Worm (Caenorhabditis elegans): ENCODE measurements around the gene F55H2.8.
A peak's percentile ranks its signal among the peaks of the same experiment; 100 is the strongest.

F55H2.8 gene

DNA sequence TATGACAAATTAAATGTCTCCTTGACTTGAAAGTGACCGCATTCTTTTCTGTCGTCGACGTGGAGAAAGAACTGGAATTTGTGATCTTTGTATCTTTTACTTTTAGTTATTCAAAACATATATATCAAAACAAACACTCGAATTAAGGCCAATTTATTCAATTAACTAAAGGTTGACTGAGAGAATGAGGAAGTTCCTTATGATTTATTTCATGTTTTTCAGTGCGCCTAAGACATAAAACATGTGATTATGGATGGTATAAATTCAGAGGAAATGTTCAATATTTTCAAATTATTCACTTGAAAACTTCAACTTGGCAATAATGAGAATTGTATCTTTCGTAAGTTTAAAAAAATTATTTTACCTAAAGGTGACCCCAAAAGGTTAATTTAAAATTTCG is at the start of gene F55H2.8:
Gene F55H2.8 (plus strand): TSS at position 301 of the 400 bp plus-strand sequence.
- TF ChIP-seq hmg-1.1 (GFP tag; IDR thresholded peaks at IDR 0.05) (no peak), spr-1 (tag; optimal IDR thresholded peaks at IDR 0.05) (no peak), attf-4 (tag; optimal IDR thresholded peaks at IDR 0.05) (no peak), pha-4 (GFP tag; IDR thresholded peaks at IDR 0.05) (no peak), pha-4 (tag; optimal IDR thresholded peaks at IDR 0.05) (no peak), R02D3.7 (tag; optimal IDR thresholded peaks at IDR 0.05) (no peak), ctbp-1 (GFP tag; IDR thresholded peaks at IDR 0.05) (no peak), zag-1 (tag; optimal IDR thresholded peaks at IDR 0.05) (no peak)

DNA sequence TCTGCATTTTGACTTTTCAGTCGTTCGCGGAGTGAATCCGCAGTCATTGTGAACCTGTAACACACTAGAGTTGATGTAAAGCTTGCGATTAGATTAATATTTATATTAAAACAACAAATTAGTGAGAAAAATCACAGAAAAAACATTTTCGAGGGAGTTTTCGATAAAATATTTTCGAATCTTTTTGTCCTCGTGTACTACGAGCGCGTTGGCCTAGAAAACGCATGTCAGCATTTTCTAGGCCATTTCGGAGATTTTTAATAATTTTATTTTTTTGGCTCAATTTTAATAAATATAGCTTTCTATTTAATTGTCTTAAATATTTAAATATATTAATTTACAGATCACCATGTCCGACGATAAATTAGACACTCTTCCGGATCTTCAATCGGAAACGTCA is 48.2 kb upstream of the F55H2.8 start, which contains the start of gene B0464.9:
Gene B0464.9 (plus strand): TSS at position 344 of the 400 bp plus-strand sequence.
- no peak for TF ChIP-seq daf-8 (GFP tag; IDR thresholded peaks at IDR 0.05)
- no peak for TF ChIP-seq aly-2 (tag; optimal IDR thresholded peaks at IDR 0.05)
- TF ChIP-seq ctbp-1 (GFP tag; IDR thresholded peaks at IDR 0.05): no peak
- no peak for TF ChIP-seq F10B5.3 (tag; optimal IDR thresholded peaks at IDR 0.05)
- TF ChIP-seq madf-9 (GFP tag; conservative IDR thresholded peaks at IDR 0.05): no peak
- TF ChIP-seq Y5F2A.4 (GFP tag; optimal IDR thresholded peaks at IDR 0.05): no peak
- no peak for TF ChIP-seq D1046.2 (GFP tag; IDR thresholded peaks at IDR 0.05)
- TF ChIP-seq nhr-28 (tag; optimal IDR thresholded peaks at IDR 0.05): peak; percentile 14
- no peak for TF ChIP-seq hlh-30 (tag; optimal IDR thresholded peaks at IDR 0.05; ENCODE audit: insufficient read depth)
- TF ChIP-seq nhr-41 (GFP tag; IDR thresholded peaks at IDR 0.05): no peak
- TF ChIP-seq spr-3 (GFP tag; optimal IDR thresholded peaks at IDR 0.05): no peak
- TF ChIP-seq nhr-10 (tag; optimal IDR thresholded peaks at IDR 0.05): no peak
- no peak for TF ChIP-seq tra-1 (GFP tag; IDR thresholded peaks at IDR 0.05)
- no peak for TF ChIP-seq set-16 (GFP tag; IDR thresholded peaks at IDR 0.05)
- TF ChIP-seq dmd-9 (GFP tag; IDR thresholded peaks at IDR 0.05): no peak
- TF ChIP-seq T20F7.1 (GFP tag; optimal IDR thresholded peaks at IDR 0.05): no peak
- no peak for TF ChIP-seq F44E2.7 (GFP tag; IDR thresholded peaks at IDR 0.05)
- TF ChIP-seq ceh-20 (GFP tag; IDR thresholded peaks at IDR 0.05): no peak
- TF ChIP-seq dmd-6 (GFP tag; IDR thresholded peaks at IDR 0.05): peak; percentile 40
- TF ChIP-seq aha-1 (tag): no peak
- TF ChIP-seq lin-15B (tag; optimal IDR thresholded peaks at IDR 0.05): no peak
- TF ChIP-seq sdz-12 (GFP tag; optimal IDR thresholded peaks at IDR 0.05): no peak
- TF ChIP-seq T26A8.4 (GFP tag; IDR thresholded peaks at IDR 0.05): no peak
- no peak for TF ChIP-seq F49E8.2 (tag; optimal IDR thresholded peaks at IDR 0.05; ENCODE audit: borderline replicate concordance)
- TF ChIP-seq daf-16 (GFP tag; optimal IDR thresholded peaks at IDR 0.05): no peak
- peak; percentile 14 for TF ChIP-seq daf-16 (tag; optimal IDR thresholded peaks at IDR 0.05)
- TF ChIP-seq duxl-1 (tag; optimal IDR thresholded peaks at IDR 0.05; ENCODE audit: poor library complexity): peak; percentile 68
- no peak for TF ChIP-seq cey-2 (tag; optimal IDR thresholded peaks at IDR 0.05; ENCODE audit: borderline replicate concordance, insufficient read depth)
- TF ChIP-seq ztf-7 (tag; optimal IDR thresholded peaks at IDR 0.05): no peak
- no peak for TF ChIP-seq mxl-3 (GFP tag; optimal IDR thresholded peaks at IDR 0.05)
- no peak for TF ChIP-seq ZK546.5 (tag; optimal IDR thresholded peaks at IDR 0.05)
- no peak for TF ChIP-seq php-3 (GFP tag; IDR thresholded peaks at IDR 0.05)
- no peak for TF ChIP-seq unc-62 (GFP tag; optimal IDR thresholded peaks at IDR 0.05 in 1 of 2)
- TF ChIP-seq unc-62 (tag; optimal IDR thresholded peaks at IDR 0.05): no peak
- no peak for TF ChIP-seq pha-4 (GFP tag; IDR thresholded peaks at IDR 0.05)
- TF ChIP-seq pha-4 (tag; optimal IDR thresholded peaks at IDR 0.05): no peak
- TF ChIP-seq zag-1 (tag; optimal IDR thresholded peaks at IDR 0.05): no peak
- no peak for TF ChIP-seq lim-7 (GFP tag; IDR thresholded peaks at IDR 0.05)
- no peak for TF ChIP-seq Y105C5A.15 (GFP tag; IDR thresholded peaks at IDR 0.05)
- TF ChIP-seq egl-27 (tag; optimal IDR thresholded peaks at IDR 0.05): no peak
- peak in 1 of 2 experiments; percentile 78 for TF ChIP-seq hif-1 (tag; optimal IDR thresholded peaks at IDR 0.05)
- TF ChIP-seq F26F4.8 (GFP tag; conservative IDR thresholded peaks at IDR 0.05): no peak
- peak; percentile 77 for TF ChIP-seq lin-38 (GFP tag; IDR thresholded peaks at IDR 0.05)
- TF ChIP-seq lir-3 (tag; optimal IDR thresholded peaks at IDR 0.05): no peak
- TF ChIP-seq daf-19 (GFP tag; conservative IDR thresholded peaks at IDR 0.05): no peak
- no peak for TF ChIP-seq mxl-2 (GFP tag; conservative IDR thresholded peaks at IDR 0.05)
- TF ChIP-seq lin-39 (tag; optimal IDR thresholded peaks at IDR 0.05): no peak
